Worm (Caenorhabditis elegans) whole organism, late embryonic: Measurements from ENCODE around the gene mig-10.
"Not testable (repeated sequence)": the region's sequence is repeated elsewhere in the genome, so short reads cannot be mapped to it uniquely, and the experiment has no call there.

ENCODE experiments used
- C08G9.2 ChIP-seq: sonication (generic microtip); optimal IDR thresholded peaks from 2 replicates; lab custom pipeline; 2016; ENCODE audit warnings: mild to moderate bottlenecking, missing genetic modification characterization, moderate library complexity, missing compliant biosample characterization
- C38D4.7 ChIP-seq: fragments of 200-800 bp; sonication (Bioruptor generic); optimal IDR thresholded peaks from 2 replicates; lab custom pipeline; 2018; ENCODE audit warnings: mild to moderate bottlenecking, missing genetic modification characterization, moderate library complexity, missing compliant biosample characterization
- K02D7.2 ChIP-seq: sonication (generic microtip); optimal IDR thresholded peaks from 2 replicates; lab custom pipeline; 2017; ENCODE audit warnings: mild to moderate bottlenecking, missing genetic modification characterization, missing compliant biosample characterization
- T23F11.4 ChIP-seq: fragments of 200-800 bp; sonication (Bioruptor generic); optimal IDR thresholded peaks from 2 replicates; lab custom pipeline; 2018; ENCODE audit warnings: mild to moderate bottlenecking, missing genetic modification characterization, missing compliant biosample characterization
- Y22D7AL.16 ChIP-seq: sonication (generic microtip); optimal IDR thresholded peaks from 2 replicates; lab custom pipeline; 2016; ENCODE audit warnings: missing genetic modification characterization, missing compliant biosample characterization
- ahr-1 ChIP-seq: sonication (generic microtip); optimal IDR thresholded peaks from 2 replicates; lab custom pipeline; 2016; ENCODE audit warnings: missing genetic modification characterization, missing compliant biosample characterization
- ama-1 ChIP-seq: fragments of 150-350 bp; optimal IDR thresholded peaks from 2 replicates; lab custom pipeline; 2014
- ceh-2 ChIP-seq: sonication (generic microtip); optimal IDR thresholded peaks from 2 replicates; lab custom pipeline; 2016; ENCODE audit warnings: missing genotype, missing genetic modification characterization, missing compliant biosample characterization
- ceh-31 ChIP-seq: sonication (generic microtip); optimal IDR thresholded peaks from 2 replicates; lab custom pipeline; 2016; ENCODE audit warnings: missing genetic modification characterization, missing compliant biosample characterization
- ceh-34 ChIP-seq: sonication (generic microtip); optimal IDR thresholded peaks from 2 replicates; lab custom pipeline; 2016; ENCODE audit warnings: mild to moderate bottlenecking, missing genetic modification characterization, missing compliant biosample characterization
- ceh-45 ChIP-seq: fragments of 200-800 bp; sonication (Bioruptor generic); IDR thresholded peaks from 2 replicates; pipeline ENCODE4 v1.3.6; 2022; ENCODE audit warnings: missing genetic modification reagents, missing genetic modification characterization, missing compliant biosample characterization
- ceh-6 ChIP-seq: fragments of 200-800 bp; sonication (Bioruptor generic); optimal IDR thresholded peaks from 2 replicates; lab custom pipeline; 2018; ENCODE audit warnings: mild to moderate bottlenecking, missing genetic modification characterization, missing compliant biosample characterization
- ceh-9 ChIP-seq: sonication (generic microtip); optimal IDR thresholded peaks from 2 replicates; lab custom pipeline; 2016; ENCODE audit warnings: mild to moderate bottlenecking, missing genetic modification characterization, inconsistent platforms, missing compliant biosample characterization
- che-1 ChIP-seq: sonication (generic microtip); optimal IDR thresholded peaks from 2 replicates; lab custom pipeline; 2016; ENCODE audit warnings: mild to moderate bottlenecking, missing genetic modification characterization, missing compliant biosample characterization
- dve-1 ChIP-seq: sonication (generic microtip); optimal IDR thresholded peaks from 2 replicates; lab custom pipeline; 2017; ENCODE audit warnings: antibody characterized with exemption, mild to moderate bottlenecking, missing genetic modification characterization, missing compliant biosample characterization
- elt-4 ChIP-seq: sonication (generic microtip); optimal IDR thresholded peaks from 2 replicates; lab custom pipeline; 2016; ENCODE audit warnings: missing genetic modification characterization, missing compliant biosample characterization
- ets-4 ChIP-seq: sonication (generic microtip); optimal IDR thresholded peaks from 2 replicates; lab custom pipeline; 2016; ENCODE audit warnings: missing genetic modification characterization, missing compliant biosample characterization
- eyg-1 ChIP-seq: sonication (generic microtip); optimal IDR thresholded peaks from 2 replicates; lab custom pipeline; 2016; ENCODE audit warnings: missing genotype, missing genetic modification characterization, missing compliant biosample characterization
- fkh-10 ChIP-seq: fragments of 150-350 bp; optimal IDR thresholded peaks from 2 replicates; lab custom pipeline; 2014; ENCODE audit warnings: missing biosample characterization, missing genetic modification reagents, missing genetic modification characterization
- fkh-6 ChIP-seq: sonication (generic microtip); optimal IDR thresholded peaks from 2 replicates; lab custom pipeline; 2016; ENCODE audit warnings: missing genetic modification characterization, missing compliant biosample characterization
- hlh-13 ChIP-seq: fragments of 200-800 bp; sonication (Bioruptor generic); optimal IDR thresholded peaks from 2 replicates; lab custom pipeline; 2018; ENCODE audit warnings: mild to moderate bottlenecking, missing genetic modification characterization, missing compliant biosample characterization
- hlh-15 ChIP-seq: sonication (generic microtip); optimal IDR thresholded peaks from 2 replicates; lab custom pipeline; 2016; ENCODE audit warnings: missing genetic modification characterization, missing compliant biosample characterization
- hlh-30 ChIP-seq: sonication (generic microtip); optimal IDR thresholded peaks from 2 replicates; lab custom pipeline; 2017; ENCODE audit warnings: antibody characterized with exemption, missing genetic modification characterization, missing compliant biosample characterization; ENCODE audit not compliant: insufficient read depth
- lim-6 ChIP-seq: sonication (generic microtip); optimal IDR thresholded peaks from 2 replicates; lab custom pipeline; 2016; ENCODE audit warnings: missing genetic modification characterization, missing compliant biosample characterization
- madf-2 ChIP-seq: sonication (generic microtip); optimal IDR thresholded peaks from 2 replicates; lab custom pipeline; 2017; ENCODE audit warnings: missing genetic modification characterization, missing compliant biosample characterization
- mec-3 ChIP-seq: sonication (generic microtip); optimal IDR thresholded peaks from 2 replicates; lab custom pipeline; 2016; ENCODE audit warnings: borderline replicate concordance, missing genetic modification characterization, missing compliant biosample characterization
- nfya-1 ChIP-seq: sonication (generic microtip); optimal IDR thresholded peaks from 2 replicates; lab custom pipeline; 2017; ENCODE audit warnings: missing genetic modification characterization, mild to moderate bottlenecking, missing compliant biosample characterization, antibody characterized with exemption, moderate library complexity
- odd-2 ChIP-seq: sonication (generic microtip); optimal IDR thresholded peaks from 2 replicates; lab custom pipeline; 2017; ENCODE audit warnings: antibody characterized with exemption, mild to moderate bottlenecking, missing genetic modification characterization, missing compliant biosample characterization
- pag-3 ChIP-seq: sonication (generic microtip); optimal IDR thresholded peaks from 2 replicates; lab custom pipeline; 2016; ENCODE audit warnings: missing compliant biosample characterization, missing genetic modification characterization, borderline replicate concordance
- pha-2 ChIP-seq: sonication (generic microtip); optimal IDR thresholded peaks from 2 replicates; lab custom pipeline; 2017; ENCODE audit warnings: mild to moderate bottlenecking, missing genetic modification characterization, missing compliant biosample characterization
- pha-4 ChIP-seq: fragments of 150-350 bp; optimal IDR thresholded peaks from 2 replicates; lab custom pipeline; 2018; ENCODE audit warnings: missing biosample characterization, missing genetic modification reagents, missing genetic modification characterization
- pqm-1 ChIP-seq: sonication (generic microtip); optimal IDR thresholded peaks from 2 replicates; lab custom pipeline; 2016; ENCODE audit warnings: missing genetic modification characterization, missing compliant biosample characterization
- pros-1 ChIP-seq: fragments of 150-350 bp; optimal IDR thresholded peaks from 2 replicates; lab custom pipeline; 2014; ENCODE audit warnings: missing biosample characterization, missing genetic modification reagents, missing genetic modification characterization
- ref-2 ChIP-seq: sonication (generic microtip); optimal IDR thresholded peaks from 2 replicates; lab custom pipeline; 2016; ENCODE audit warnings: missing genetic modification characterization, missing compliant biosample characterization
- sdc-2 ChIP-seq: sonication (generic microtip); optimal IDR thresholded peaks from 2 replicates; lab custom pipeline; 2016; ENCODE audit warnings: missing genotype, missing genetic modification characterization, missing compliant biosample characterization
- sox-2 ChIP-seq: fragments of 200-800 bp; sonication (Bioruptor generic); IDR thresholded peaks from 2 replicates; pipeline ENCODE4 v1.3.6; 2022; ENCODE audit warnings: missing genetic modification reagents, missing genetic modification characterization, missing compliant biosample characterization
- sox-4 ChIP-seq: sonication (generic microtip); optimal IDR thresholded peaks from 2 replicates; lab custom pipeline; 2017; ENCODE audit warnings: mild to moderate bottlenecking, missing genetic modification characterization, inconsistent platforms, missing compliant biosample characterization
- syd-9 ChIP-seq: sonication (generic microtip); optimal IDR thresholded peaks from 2 replicates; lab custom pipeline; 2016; ENCODE audit warnings: mild to moderate bottlenecking, missing genetic modification characterization, moderate library complexity, missing compliant biosample characterization
- tbx-2 ChIP-seq: sonication (generic microtip); optimal IDR thresholded peaks from 2 replicates; lab custom pipeline; 2016; ENCODE audit warnings: missing genetic modification characterization, missing compliant biosample characterization
- unc-3 ChIP-seq, 2 experiments: fragments of 200-800 bp in 1 of 2; sonication (Bioruptor generic) in 1 of 2; sonication (generic microtip) in 1 of 2; conservative IDR thresholded peaks in 1 of 2; optimal IDR thresholded peaks in 1 of 2; 2 replicates each; pipeline versions ENCODE4 v1.3.6 to Lab custom; 2016 to 2022; ENCODE audit warnings: missing compliant biosample characterization in 2 of 2, missing genetic modification characterization in 2 of 2, missing genetic modification reagents in 1 of 2
- unc-42 ChIP-seq: sonication (generic microtip); optimal IDR thresholded peaks from 2 replicates; lab custom pipeline; 2016; ENCODE audit warnings: missing genotype, missing genetic modification characterization, missing compliant biosample characterization
- unc-86 ChIP-seq: sonication (generic microtip); optimal IDR thresholded peaks from 2 replicates; lab custom pipeline; 2016; ENCODE audit warnings: missing genetic modification characterization, missing compliant biosample characterization
- zip-5 ChIP-seq: sonication (generic microtip); optimal IDR thresholded peaks from 2 replicates; lab custom pipeline; 2016; ENCODE audit warnings: missing genetic modification characterization, missing compliant biosample characterization
- ztf-16 ChIP-seq: sonication (generic microtip); optimal IDR thresholded peaks from 2 replicates; lab custom pipeline; 2017; ENCODE audit warnings: missing genetic modification characterization, missing compliant biosample characterization

mig-10 gene

ce11 chrIII:8339372-8339771 is 60.5 kb downstream of the mig-10 start, which contains the start of gene clc-28:
Gene clc-28, minus strand, starts transcription at chrIII:8339472.
- TF ChIP-seq mec-3 (tag; lab: Kevin White, UChicago); lim-6 (tag; lab: Kevin White, UChicago); ceh-45 (GFP tag; lab: Robert Waterston, UW): not testable (repeated sequence)

- not testable (repeated sequence) for TF ChIP-seq pha-4 (tag; lab: Kevin White, UChicago); ceh-6 (GFP tag; lab: Kevin White, UChicago); syd-9
These were observed 65.4 kb downstream of the mig-10 start, which contains the start of gene ZC262.7 for ce11 chrIII:8344283-8344682. Gene ZC262.7, minus strand, starts transcription at chrIII:8344336.

ce11 chrIII:8347822-8348221 is 68.9 kb downstream of the mig-10 start, which contains the start of gene clc-29:
Gene clc-29, minus strand, starts transcription at chrIII:8347922.
- not testable (repeated sequence) for TF ChIP-seq K02D7.2; che-1 (tag; lab: Kevin White, UChicago); hlh-13

- TF ChIP-seq elt-4 (no peak), zip-5 (tag; lab: Kevin White, UChicago) (no peak), pha-2 (tag; lab: Kevin White, UChicago) (no peak), ceh-2 (tag; lab: Kevin White, UChicago) (no peak), ref-2 (tag; lab: Kevin White, UChicago) (no peak), ceh-45 (GFP tag; lab: Robert Waterston, UW) (no peak), nfya-1 (peak; percentile 20), hlh-30 (tag; lab: Kevin White, UChicago) (peak; percentile 86), pqm-1 (tag; lab: Kevin White, UChicago) (no peak), dve-1 (tag; lab: Kevin White, UChicago) (no peak), ets-4 (tag; lab: Kevin White, UChicago) (no peak), che-1 (tag; lab: Kevin White, UChicago) (no peak), fkh-6 (tag; lab: Kevin White, UChicago) (no peak), ztf-16 (tag; lab: Kevin White, UChicago) (no peak), C38D4.7 (GFP tag; lab: Kevin White, UChicago) (no peak), odd-2 (tag; lab: Kevin White, UChicago) (no peak), madf-2 (tag; lab: Kevin White, UChicago) (no peak), ceh-9 (tag; lab: Kevin White, UChicago) (no peak), ahr-1 (no peak), ceh-6 (GFP tag; lab: Kevin White, UChicago) (no peak), unc-3 (GFP tag; conservative IDR thresholded peaks at IDR 0.05; lab: Robert Waterston, UW) (no peak), unc-3 (tag; optimal IDR thresholded peaks at IDR 0.05; lab: Kevin White, UChicago) (no peak), ceh-34 (tag; lab: Kevin White, UChicago) (no peak), pros-1 (tag; lab: Kevin White, UChicago) (no peak), sox-4 (no peak), eyg-1 (tag; lab: Kevin White, UChicago) (no peak), ama-1 (lab: Kevin White, UChicago) (peak; percentile 47), sdc-2 (no peak), pag-3 (tag; lab: Kevin White, UChicago) (no peak), unc-86 (tag; lab: Kevin White, UChicago) (no peak), C08G9.2 (no peak), hlh-15 (tag; lab: Kevin White, UChicago) (no peak), T23F11.4 (GFP tag; lab: Kevin White, UChicago) (no peak), tbx-2 (tag; lab: Kevin White, UChicago) (no peak), unc-42 (tag; lab: Kevin White, UChicago) (peak; percentile 3), sox-2 (GFP tag; lab: Robert Waterston, UW) (peak; percentile 11; the same call in 1 of the 2 replicates), ceh-31 (tag; lab: Kevin White, UChicago) (peak; percentile 5), fkh-10 (GFP tag; lab: Kevin White, UChicago) (no peak), Y22D7AL.16 (no peak)
These were observed 76.0 kb downstream of the mig-10 start, which contains the start of gene unc-116 for ce11 chrIII:8354644-8355461. Gene unc-116, minus strand, starts transcription at chrIII:8355174.
